Worm (Caenorhabditis elegans) whole organism, late embryonic: Measurements from ENCODE around the gene R05G6.5.

Experiments
- ceh-19 ChIP-seq: fragments of 200-800 bp; sonication (Bioruptor generic); optimal IDR thresholded peaks from 2 replicates; lab custom pipeline; 2018; ENCODE audit warnings: mild to moderate bottlenecking, missing genetic modification characterization, missing compliant biosample characterization
- ceh-2 ChIP-seq: sonication (generic microtip); optimal IDR thresholded peaks from 2 replicates; lab custom pipeline; 2016; ENCODE audit warnings: missing genotype, missing genetic modification characterization, missing compliant biosample characterization
- ceh-24 ChIP-seq: sonication (generic microtip); optimal IDR thresholded peaks from 2 replicates; lab custom pipeline; 2016; ENCODE audit warnings: mild to moderate bottlenecking, missing genetic modification characterization, missing compliant biosample characterization
- ceh-30 ChIP-seq: fragments of 150-350 bp; optimal IDR thresholded peaks from 2 replicates; lab custom pipeline; 2014; ENCODE audit warnings: missing biosample characterization, missing genetic modification characterization
- ceh-31 ChIP-seq: sonication (generic microtip); optimal IDR thresholded peaks from 2 replicates; lab custom pipeline; 2016; ENCODE audit warnings: missing genetic modification characterization, missing compliant biosample characterization
- ceh-34 ChIP-seq: sonication (generic microtip); optimal IDR thresholded peaks from 2 replicates; lab custom pipeline; 2016; ENCODE audit warnings: mild to moderate bottlenecking, missing genetic modification characterization, missing compliant biosample characterization
- ceh-48 ChIP-seq: sonication (generic microtip); optimal IDR thresholded peaks from 2 replicates; lab custom pipeline; 2016; ENCODE audit warnings: missing genetic modification characterization, inconsistent platforms, missing compliant biosample characterization
- ceh-6 ChIP-seq: fragments of 200-800 bp; sonication (Bioruptor generic); optimal IDR thresholded peaks from 2 replicates; lab custom pipeline; 2018; ENCODE audit warnings: mild to moderate bottlenecking, missing genetic modification characterization, missing compliant biosample characterization
- ceh-9 ChIP-seq: sonication (generic microtip); optimal IDR thresholded peaks from 2 replicates; lab custom pipeline; 2016; ENCODE audit warnings: mild to moderate bottlenecking, missing genetic modification characterization, inconsistent platforms, missing compliant biosample characterization
- che-1 ChIP-seq: sonication (generic microtip); optimal IDR thresholded peaks from 2 replicates; lab custom pipeline; 2016; ENCODE audit warnings: mild to moderate bottlenecking, missing genetic modification characterization, missing compliant biosample characterization
- dve-1 ChIP-seq: sonication (generic microtip); optimal IDR thresholded peaks from 2 replicates; lab custom pipeline; 2017; ENCODE audit warnings: antibody characterized with exemption, mild to moderate bottlenecking, missing genetic modification characterization, missing compliant biosample characterization
- ets-4 ChIP-seq: sonication (generic microtip); optimal IDR thresholded peaks from 2 replicates; lab custom pipeline; 2016; ENCODE audit warnings: missing genetic modification characterization, missing compliant biosample characterization
- eyg-1 ChIP-seq: sonication (generic microtip); optimal IDR thresholded peaks from 2 replicates; lab custom pipeline; 2016; ENCODE audit warnings: missing genotype, missing genetic modification characterization, missing compliant biosample characterization
- gmeb-2 ChIP-seq: sonication (generic microtip); optimal IDR thresholded peaks from 2 replicates; lab custom pipeline; 2016; ENCODE audit warnings: missing genetic modification characterization, inconsistent platforms, missing compliant biosample characterization
- hlh-15 ChIP-seq: sonication (generic microtip); optimal IDR thresholded peaks from 2 replicates; lab custom pipeline; 2016; ENCODE audit warnings: missing genetic modification characterization, missing compliant biosample characterization
- hlh-6 ChIP-seq: sonication (generic microtip); optimal IDR thresholded peaks from 2 replicates; lab custom pipeline; 2016; ENCODE audit warnings: missing genotype, missing genetic modification characterization, missing compliant biosample characterization
- lim-6 ChIP-seq: sonication (generic microtip); optimal IDR thresholded peaks from 2 replicates; lab custom pipeline; 2016; ENCODE audit warnings: missing genetic modification characterization, missing compliant biosample characterization
- lin-11 ChIP-seq: fragments of 200-800 bp; sonication (Bioruptor generic); optimal IDR thresholded peaks from 2 replicates; lab custom pipeline; 2018; ENCODE audit warnings: mild to moderate bottlenecking, missing genetic modification characterization, missing compliant biosample characterization
- mec-3 ChIP-seq: sonication (generic microtip); optimal IDR thresholded peaks from 2 replicates; lab custom pipeline; 2016; ENCODE audit warnings: borderline replicate concordance, missing genetic modification characterization, missing compliant biosample characterization
- npax-4 ChIP-seq: sonication (generic microtip); optimal IDR thresholded peaks from 2 replicates; lab custom pipeline; 2016; ENCODE audit warnings: missing genetic modification characterization, missing compliant biosample characterization
- odd-2 ChIP-seq: sonication (generic microtip); optimal IDR thresholded peaks from 2 replicates; lab custom pipeline; 2017; ENCODE audit warnings: antibody characterized with exemption, mild to moderate bottlenecking, missing genetic modification characterization, missing compliant biosample characterization
- pat-9 ChIP-seq: fragments of 200-800 bp; sonication (Bioruptor generic); optimal IDR thresholded peaks from 2 replicates; lab custom pipeline; 2018; ENCODE audit warnings: mild to moderate bottlenecking, missing genetic modification characterization, moderate library complexity, missing compliant biosample characterization
- pha-4 ChIP-seq: fragments of 150-350 bp; optimal IDR thresholded peaks from 2 replicates; lab custom pipeline; 2018; ENCODE audit warnings: missing biosample characterization, missing genetic modification reagents, missing genetic modification characterization
- pqm-1 ChIP-seq: sonication (generic microtip); optimal IDR thresholded peaks from 2 replicates; lab custom pipeline; 2016; ENCODE audit warnings: missing genetic modification characterization, missing compliant biosample characterization
- pros-1 ChIP-seq: fragments of 150-350 bp; optimal IDR thresholded peaks from 2 replicates; lab custom pipeline; 2014; ENCODE audit warnings: missing biosample characterization, missing genetic modification reagents, missing genetic modification characterization
- sox-2 ChIP-seq: fragments of 200-800 bp; sonication (Bioruptor generic); IDR thresholded peaks from 2 replicates; pipeline ENCODE4 v1.3.6; 2022; ENCODE audit warnings: missing genetic modification reagents, missing genetic modification characterization, missing compliant biosample characterization
- sox-4 ChIP-seq: sonication (generic microtip); optimal IDR thresholded peaks from 2 replicates; lab custom pipeline; 2017; ENCODE audit warnings: mild to moderate bottlenecking, missing genetic modification characterization, inconsistent platforms, missing compliant biosample characterization
- tbx-7 ChIP-seq: sonication (generic microtip); optimal IDR thresholded peaks from 2 replicates; lab custom pipeline; 2016; ENCODE audit warnings: missing genotype, missing genetic modification characterization, missing compliant biosample characterization
- unc-42 ChIP-seq: sonication (generic microtip); optimal IDR thresholded peaks from 2 replicates; lab custom pipeline; 2016; ENCODE audit warnings: missing genotype, missing genetic modification characterization, missing compliant biosample characterization
- unc-55 ChIP-seq: sonication (generic microtip); optimal IDR thresholded peaks from 2 replicates; lab custom pipeline; 2017; ENCODE audit warnings: missing biosample characterization, missing genetic modification reagents, missing genetic modification characterization
- zip-5 ChIP-seq: sonication (generic microtip); optimal IDR thresholded peaks from 2 replicates; lab custom pipeline; 2016; ENCODE audit warnings: missing genetic modification characterization, missing compliant biosample characterization

The R05G6.5 gene

ce11 chrIV:7487554-7488456 is 20.4 kb upstream of the R05G6.5 start, which contains the start of the genes his-60 and his-59 (continued):
- TF ChIP-seq pha-4 (tag; lab: Kevin White, UChicago) (no peak), ceh-34 (tag; lab: Kevin White, UChicago) (peak; percentile 77), ceh-24 (tag; lab: Kevin White, UChicago) (no peak), sox-2 (no peak), tbx-7 (tag; lab: Kevin White, UChicago) (peak; percentile 19), eyg-1 (tag; lab: Kevin White, UChicago) (no peak), ceh-31 (tag; lab: Kevin White, UChicago) (peak; percentile 77), hlh-15 (tag; lab: Kevin White, UChicago) (no peak), che-1 (tag; lab: Kevin White, UChicago) (no peak)

ce11 chrIV:7488457-7488783 is 19.7 kb upstream of the R05G6.5 start:
- no peak for TF ChIP-seq zip-5 (tag; lab: Kevin White, UChicago)
- no peak for TF ChIP-seq ceh-2 (tag; lab: Kevin White, UChicago)
- TF ChIP-seq hlh-15 (tag; lab: Kevin White, UChicago), result no peak
- no peak for TF ChIP-seq ets-4 (tag; lab: Kevin White, UChicago)
- TF ChIP-seq lim-6 (tag; lab: Kevin White, UChicago), result no peak
- TF ChIP-seq odd-2, result no peak
- no peak for TF ChIP-seq ceh-24 (tag; lab: Kevin White, UChicago)
- no peak for TF ChIP-seq unc-55 (GFP tag; lab: Kevin White, UChicago)
- no peak for TF ChIP-seq lin-11 (tag; lab: Kevin White, UChicago)
- TF ChIP-seq ceh-48, result no peak

DNA sequence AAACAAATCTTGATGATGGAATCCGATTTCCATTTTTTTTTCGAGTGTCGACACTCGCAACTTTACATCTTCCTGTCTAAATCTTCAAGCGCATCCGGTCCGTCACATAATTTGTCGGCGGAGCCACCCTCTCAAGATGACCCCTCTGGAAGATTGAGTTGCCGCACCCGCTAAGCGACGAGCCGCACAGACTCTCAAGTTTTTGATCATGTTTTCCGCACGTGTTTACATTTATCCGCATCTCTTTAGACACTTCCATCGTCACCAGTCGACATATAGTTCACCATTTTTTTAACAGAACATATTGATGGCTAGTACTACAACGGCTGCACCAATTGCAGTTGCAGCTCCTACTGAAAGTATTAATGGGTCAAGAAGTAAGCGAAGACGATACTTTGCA is 16.7 kb upstream of the R05G6.5 start, which contains the start of gene F55G1.1:
F55G1.1 (plus strand) TSS at position 301 of the 400 bp plus-strand sequence.
- TF ChIP-seq mec-3 (tag; lab: Kevin White, UChicago) (no peak), che-1 (tag; lab: Kevin White, UChicago) (no peak), unc-42 (no peak), pha-4 (tag; lab: Kevin White, UChicago) (no peak), ceh-19 (no peak)

- no peak for TF ChIP-seq pros-1
- no peak for TF ChIP-seq ceh-30
- TF ChIP-seq unc-42, result no peak
- no peak for TF ChIP-seq eyg-1 (tag; lab: Kevin White, UChicago)
These were observed 11.0 kb upstream of the R05G6.5 start for ce11 chrIV:7497205-7497604.

DNA sequence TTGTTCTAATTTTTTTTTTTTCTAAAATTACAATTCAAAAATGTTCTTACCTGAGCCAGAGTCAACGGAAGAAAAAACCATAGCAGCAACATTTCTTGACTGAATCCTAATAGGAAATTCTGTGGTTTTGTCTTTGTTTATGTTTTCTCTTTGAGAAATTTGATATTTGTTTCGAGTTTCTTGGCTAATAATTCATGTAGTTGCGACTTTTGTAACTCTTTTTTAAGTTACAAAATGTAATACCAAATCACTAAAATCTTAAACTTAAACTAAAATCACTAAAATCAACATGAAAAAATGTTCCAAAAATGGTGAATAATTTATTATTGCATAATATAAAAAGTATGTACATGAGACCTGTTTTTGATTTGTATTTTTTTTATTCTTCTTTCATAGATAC is 10.4 kb upstream of the R05G6.5 start, which contains the start of gene egas-4:
egas-4 (minus strand) TSS at position 101 of the 400 bp plus-strand sequence.
- TF ChIP-seq pat-9 (no peak), hlh-6 (tag; lab: Kevin White, UChicago) (no peak), dve-1 (tag; lab: Kevin White, UChicago) (no peak), gmeb-2 (tag; lab: Kevin White, UChicago) (no peak), zip-5 (tag; lab: Kevin White, UChicago) (no peak), ceh-9 (no peak), ceh-6 (GFP tag; lab: Kevin White, UChicago) (no peak), pqm-1 (tag; lab: Kevin White, UChicago) (no peak), sox-4 (tag; lab: Kevin White, UChicago) (no peak), npax-4 (tag; lab: Kevin White, UChicago) (no peak), mec-3 (tag; lab: Kevin White, UChicago) (no peak)
